Fruit fly (Drosophila melanogaster): ENCODE results near the gene CG15412.

CG15412 gene

dm6 chr2L:3351575-3352219, 23.8 kb downstream of the CG15412 start:
- TF ChIP-seq CG34367 (tag; optimal IDR thresholded peaks at IDR 0.05) (peak; percentile 47), CG8301 (tag; optimal IDR thresholded peaks at IDR 0.05) (peak; percentile 4), CG13204 (GFP tag; optimal IDR thresholded peaks at IDR 0.05) (peak; percentile 2), Pif1A (GFP tag; optimal IDR thresholded peaks at IDR 0.05) (no peak), D1 (tag; optimal IDR thresholded peaks at IDR 0.05) (no peak), Snoo (tag; optimal IDR thresholded peaks at IDR 0.05) (no peak), CG12605 (GFP tag; IDR thresholded peaks at IDR 0.05) (no peak), gl (tag; optimal IDR thresholded peaks at IDR 0.05) (no peak), CG8159 (tag; optimal IDR thresholded peaks at IDR 0.05) (peak; percentile 70), CG9948 (tag; optimal IDR thresholded peaks at IDR 0.05) (peak; percentile 47), fd96Ca (GFP tag; IDR thresholded peaks at IDR 0.05) (0 out of 3 replicates have a peak, but pooled peaks have one; percentile 21), EcR (GFP tag; optimal IDR thresholded peaks at IDR 0.05) (peak; percentile 59), CG4496 (GFP tag; IDR thresholded peaks at IDR 0.05) (0 out of 3 replicates have a peak, but pooled peaks have one; percentile 8), CG10348 (GFP tag; IDR thresholded peaks at IDR 0.05) (no peak), Pif1B (GFP tag; optimal IDR thresholded peaks at IDR 0.05) (peak; percentile 6), Ets98B (GFP tag; IDR thresholded peaks at IDR 0.05) (no peak), CG17806 (tag; optimal IDR thresholded peaks at IDR 0.05) (peak; percentile 25), rn (GFP tag; IDR thresholded peaks at IDR 0.05) (no peak), CG14655 (GFP tag; optimal IDR thresholded peaks at IDR 0.05) (peak; percentile 26), CG32121 (GFP tag; IDR thresholded peaks at IDR 0.05) (no peak), CG15710 (tag; optimal IDR thresholded peaks at IDR 0.05) (peak; percentile 72)

dm6 chr2L:3348146-3348747, 27.3 kb downstream of the CG15412 start:
- TF ChIP-seq CG12605 (GFP tag; IDR thresholded peaks at IDR 0.05) (peak; percentile 95), CG4496 (GFP tag; IDR thresholded peaks at IDR 0.05) (peak; percentile 99), EcR (GFP tag; optimal IDR thresholded peaks at IDR 0.05) (peak; percentile 73), CG14655 (GFP tag; optimal IDR thresholded peaks at IDR 0.05) (peak; percentile 90), CG15710 (tag; optimal IDR thresholded peaks at IDR 0.05) (peak; percentile 96), CG32121 (GFP tag; IDR thresholded peaks at IDR 0.05) (peak; percentile 97), fd96Ca (GFP tag; IDR thresholded peaks at IDR 0.05) (peak; percentile 97), CG10348 (GFP tag; IDR thresholded peaks at IDR 0.05) (peak; percentile 44; the same call in 1 of the 2 replicates), CG8301 (tag; optimal IDR thresholded peaks at IDR 0.05) (peak; percentile 88), CG34367 (tag; optimal IDR thresholded peaks at IDR 0.05) (peak; percentile 89), gl (tag; optimal IDR thresholded peaks at IDR 0.05) (peak; percentile 83), D1 (tag; optimal IDR thresholded peaks at IDR 0.05) (peak; percentile 79), rn (GFP tag; IDR thresholded peaks at IDR 0.05) (peak; percentile 95), CG9948 (tag; optimal IDR thresholded peaks at IDR 0.05) (peak; percentile 92), Pif1B (GFP tag; optimal IDR thresholded peaks at IDR 0.05) (peak; percentile 94), CG8159 (tag; optimal IDR thresholded peaks at IDR 0.05) (peak; percentile 93), CG17806 (tag; optimal IDR thresholded peaks at IDR 0.05) (peak; percentile 93), Snoo (tag; optimal IDR thresholded peaks at IDR 0.05) (peak; percentile 87), CG13204 (GFP tag; optimal IDR thresholded peaks at IDR 0.05) (peak; percentile 64), Pif1A (GFP tag; optimal IDR thresholded peaks at IDR 0.05) (peak; percentile 95), Ets98B (GFP tag; IDR thresholded peaks at IDR 0.05) (peak; percentile 97)

- TF ChIP-seq Snoo (tag; optimal IDR thresholded peaks at IDR 0.05) (no peak), CG34367 (tag; optimal IDR thresholded peaks at IDR 0.05) (no peak), CG8301 (tag; optimal IDR thresholded peaks at IDR 0.05) (no peak), CG13204 (GFP tag; optimal IDR thresholded peaks at IDR 0.05) (no peak), CG10348 (GFP tag; IDR thresholded peaks at IDR 0.05) (no peak), D1 (tag; optimal IDR thresholded peaks at IDR 0.05) (no peak), CG14655 (GFP tag; optimal IDR thresholded peaks at IDR 0.05) (no peak), CG12605 (GFP tag; IDR thresholded peaks at IDR 0.05) (no peak), Pif1B (GFP tag; optimal IDR thresholded peaks at IDR 0.05) (no peak), CG15710 (tag; optimal IDR thresholded peaks at IDR 0.05) (no peak), Pif1A (GFP tag; optimal IDR thresholded peaks at IDR 0.05) (no peak)
Measured at dm6 chr2L:3346483-3346839, 29.1 kb downstream of the CG15412 start.

- TF ChIP-seq CG32121 (GFP tag; IDR thresholded peaks at IDR 0.05) (peak; percentile 78), rn (GFP tag; IDR thresholded peaks at IDR 0.05) (peak; percentile 76), CG8301 (tag; optimal IDR thresholded peaks at IDR 0.05) (peak; percentile 86), CG15710 (tag; optimal IDR thresholded peaks at IDR 0.05) (peak; percentile 48), CG12605 (GFP tag; IDR thresholded peaks at IDR 0.05) (peak; percentile 61), gl (tag; optimal IDR thresholded peaks at IDR 0.05) (peak; percentile 31), CG13204 (GFP tag; optimal IDR thresholded peaks at IDR 0.05) (peak; percentile 63), EcR (GFP tag; optimal IDR thresholded peaks at IDR 0.05) (peak; percentile 99), CG10348 (GFP tag; IDR thresholded peaks at IDR 0.05) (no peak), Pif1B (GFP tag; optimal IDR thresholded peaks at IDR 0.05) (peak; percentile 83), CG8159 (tag; optimal IDR thresholded peaks at IDR 0.05) (peak; percentile 74), CG14655 (GFP tag; optimal IDR thresholded peaks at IDR 0.05) (peak; percentile 89), CG34367 (tag; optimal IDR thresholded peaks at IDR 0.05) (peak; percentile 72), Ets98B (GFP tag; IDR thresholded peaks at IDR 0.05) (peak; percentile 83), fd96Ca (GFP tag; IDR thresholded peaks at IDR 0.05) (peak; percentile 83), CG4496 (GFP tag; IDR thresholded peaks at IDR 0.05) (peak; percentile 87), Snoo (tag; optimal IDR thresholded peaks at IDR 0.05) (peak; percentile 78), Pif1A (GFP tag; optimal IDR thresholded peaks at IDR 0.05) (peak; percentile 89), CG9948 (tag; optimal IDR thresholded peaks at IDR 0.05) (peak; percentile 85), CG17806 (tag; optimal IDR thresholded peaks at IDR 0.05) (peak; percentile 83), D1 (tag; optimal IDR thresholded peaks at IDR 0.05) (no peak)
Measured at dm6 chr2L:3345763-3346482, 29.6 kb downstream of the CG15412 start.

All from whole organism, pupa.